Worm (Caenorhabditis elegans): ENCODE measurements around the gene C45G9.8.

ce11 chrIII:5023642-5024041 is 29.8 kb downstream of the C45G9.8 start:
- TF ChIP-seq W03F9.2 (tag; optimal IDR thresholded peaks at IDR 0.05) (no peak), him-1 (tag; optimal IDR thresholded peaks at IDR 0.05) (no peak), dao-5 (tag; optimal IDR thresholded peaks at IDR 0.05) (no peak)

Measured in whole organism, L4/young adult.